Fruit fly (Drosophila melanogaster) whole organism, embryonic: Measurements from ENCODE around the gene DPCoAC.
A peak's percentile ranks its signal among the peaks of the same experiment; 100 is the strongest.

Source experiments
- Aef1 ChIP-seq: fragments of 200-800 bp; sonication (Bioruptor generic); IDR thresholded peaks from 3 replicates; pipeline ENCODE4 v1.3.6; 2022; ENCODE audit warnings: missing biosample characterization, missing genetic modification characterization
- Atf-2 ChIP-seq: fragments of 200-800 bp; sonication (Bioruptor generic); optimal IDR thresholded peaks from 2 replicates; lab custom pipeline; 2016; ENCODE audit warnings: missing biosample characterization, missing genetic modification characterization
- Bgb ChIP-seq: fragments of 200-800 bp; sonication (Bioruptor generic); IDR thresholded peaks from 2 replicates; pipeline ENCODE4 v1.3.6; 2022; ENCODE audit warnings: missing biosample characterization, missing genetic modification characterization; ENCODE audit not compliant: partially characterized antibody
- CG10565 ChIP-seq: fragments of 200-800 bp; sonication (Bioruptor generic); optimal IDR thresholded peaks from 3 replicates; lab custom pipeline; 2016; ENCODE audit warnings: missing biosample characterization, mild to moderate bottlenecking, missing genetic modification characterization
- CG10959 ChIP-seq: fragments of 200-800 bp; sonication (Bioruptor generic); IDR thresholded peaks from 2 replicates; pipeline ENCODE4 v1.3.6; 2022; ENCODE audit warnings: missing biosample characterization, missing genetic modification characterization
- CG10979 ChIP-seq: fragments of 200-800 bp; sonication (Bioruptor generic); optimal IDR thresholded peaks from 2 replicates; lab custom pipeline; 2018; ENCODE audit warnings: missing biosample characterization, mild to moderate bottlenecking, missing genetic modification characterization, moderate library complexity
- CG16815 ChIP-seq: fragments of 200-800 bp; sonication (Bioruptor generic); optimal IDR thresholded peaks from 3 replicates; lab custom pipeline; 2017; ENCODE audit warnings: missing biosample characterization, mild to moderate bottlenecking, missing genetic modification characterization
- CG17328 ChIP-seq: fragments of 200-800 bp; sonication (Bioruptor generic); IDR thresholded peaks from 2 replicates; pipeline ENCODE4 v1.3.6; 2022; ENCODE audit warnings: missing biosample characterization, missing genetic modification characterization
- CG2129 ChIP-seq: fragments of 200-800 bp; sonication (Bioruptor generic); IDR thresholded peaks from 2 replicates; pipeline ENCODE4 v1.3.6; 2022; ENCODE audit warnings: missing biosample characterization, missing genetic modification characterization; ENCODE audit not compliant: partially characterized antibody
- CG33213 ChIP-seq: fragments of 200-800 bp; sonication (Bioruptor generic); optimal IDR thresholded peaks from 3 replicates; lab custom pipeline; 2016; ENCODE audit warnings: missing biosample characterization, missing genetic modification characterization
- CG3726 ChIP-seq: fragments of 200-800 bp; sonication (Bioruptor generic); IDR thresholded peaks from 3 replicates; pipeline ENCODE4, ENCODE4 v1.3.6; 2022; ENCODE audit warnings: missing biosample characterization, missing genetic modification characterization
- CG4820 ChIP-seq: fragments of 200-800 bp; sonication (Bioruptor generic); optimal IDR thresholded peaks from 3 replicates; lab custom pipeline; 2016; ENCODE audit warnings: missing biosample characterization, missing genetic modification characterization
- CG6791 ChIP-seq: fragments of 200-800 bp; sonication (Bioruptor generic); IDR thresholded peaks from 3 replicates; pipeline ENCODE4 v1.3.6; 2022; ENCODE audit warnings: missing biosample characterization, missing genetic modification characterization; ENCODE audit not compliant: partially characterized antibody
- CG6854 ChIP-seq: fragments of 200-800 bp; sonication (Bioruptor generic); optimal IDR thresholded peaks from 3 replicates; lab custom pipeline; 2017; ENCODE audit warnings: missing biosample characterization, mild to moderate bottlenecking, missing genetic modification characterization
- CG8089 ChIP-seq: fragments of 200-800 bp; sonication (Bioruptor generic); optimal IDR thresholded peaks from 3 replicates; lab custom pipeline; 2016; ENCODE audit warnings: missing biosample characterization, missing genetic modification characterization
- CG9727 ChIP-seq: fragments of 200-800 bp; sonication (Bioruptor generic); optimal IDR thresholded peaks from 3 replicates; lab custom pipeline; 2017; ENCODE audit warnings: missing biosample characterization, mild to moderate bottlenecking, missing genetic modification characterization
- CG9932 ChIP-seq: fragments of 200-800 bp; sonication (Bioruptor generic); IDR thresholded peaks from 2 replicates; pipeline ENCODE4 v1.3.6; 2022; ENCODE audit warnings: missing biosample characterization, missing genetic modification characterization
- CkIIα-i1 ChIP-seq: fragments of 200-800 bp; sonication (Bioruptor generic); IDR thresholded peaks from 2 replicates; pipeline ENCODE4 v1.3.6; 2022; ENCODE audit warnings: missing biosample characterization, missing genetic modification characterization
- CrebB ChIP-seq: fragments of 200-800 bp; sonication (Bioruptor generic); optimal IDR thresholded peaks from 3 replicates; lab custom pipeline; 2018; ENCODE audit warnings: missing biosample characterization, mild to moderate bottlenecking, missing genetic modification characterization
- Dek ChIP-seq: fragments of 200-800 bp; sonication (Bioruptor generic); optimal IDR thresholded peaks from 3 replicates; lab custom pipeline; 2019; ENCODE audit warnings: missing biosample characterization, mild to moderate bottlenecking, missing genetic modification characterization, moderate library complexity
- MESR4 ChIP-seq: fragments of 200-800 bp; sonication (Bioruptor generic); optimal IDR thresholded peaks from 2 replicates; lab custom pipeline; 2018; ENCODE audit warnings: missing biosample characterization, mild to moderate bottlenecking, missing genetic modification characterization, moderate library complexity
- MTF-1 ChIP-seq: fragments of 200-800 bp; sonication (Bioruptor generic); optimal IDR thresholded peaks from 2 replicates; lab custom pipeline; 2018; ENCODE audit warnings: missing biosample characterization, mild to moderate bottlenecking, missing genetic modification characterization, borderline replicate concordance
- Med ChIP-seq: fragments of 200-800 bp; sonication (Bioruptor generic); peaks from one replicate; lab custom pipeline; 2016; ENCODE audit warnings: missing biosample characterization, missing genetic modification characterization, mild to moderate bottlenecking, inconsistent platforms, moderate library complexity
- Myb ChIP-seq: fragments of 200-800 bp; sonication (Bioruptor generic); optimal IDR thresholded peaks from 2 replicates; lab custom pipeline; 2016; ENCODE audit warnings: missing biosample characterization, missing genetic modification characterization
- Nf-YB ChIP-seq: fragments of 200-800 bp; sonication (Bioruptor generic); optimal IDR thresholded peaks from 3 replicates; lab custom pipeline; 2019; ENCODE audit warnings: missing biosample characterization, mild to moderate bottlenecking, missing genetic modification characterization, moderate library complexity
- Pdp1 ChIP-seq, 2 experiments: fragments of 200-800 bp; sonication (Bioruptor generic); optimal IDR thresholded peaks; 3 replicates each; lab custom pipeline; 2016; ENCODE audit warnings: missing biosample characterization in 2 of 2, missing genetic modification characterization in 2 of 2, mild to moderate bottlenecking in 1 of 2, moderate library complexity in 1 of 2
- Scr ChIP-seq: fragments of 200-800 bp; sonication (Bioruptor generic); IDR thresholded peaks from 2 replicates; pipeline ENCODE4 v1.3.6; 2022; ENCODE audit warnings: missing biosample characterization, missing genetic modification characterization; ENCODE audit not compliant: partially characterized antibody
- Spps ChIP-seq: fragments of 200-800 bp; sonication (Bioruptor generic); optimal IDR thresholded peaks from 2 replicates; lab custom pipeline; 2018; ENCODE audit warnings: missing biosample characterization, mild to moderate bottlenecking, missing genetic modification characterization
- Tbp ChIP-seq: fragments of >200 bp; optimal IDR thresholded peaks from 2 replicates; lab custom pipeline; 2018; ENCODE audit warnings: missing biosample characterization, missing genetic modification characterization
- Xrp1 ChIP-seq: fragments of 200-800 bp; sonication (Bioruptor generic); IDR thresholded peaks from 2 replicates; pipeline ENCODE4 v1.3.6; 2022; ENCODE audit warnings: missing biosample characterization, missing genetic modification characterization
- ara ChIP-seq: fragments of 200-800 bp; sonication (Bioruptor generic); IDR thresholded peaks from 2 replicates; pipeline ENCODE4 v1.3.6; 2022; ENCODE audit warnings: missing biosample characterization, missing genetic modification characterization
- ase ChIP-seq: fragments of 200-800 bp; sonication (Bioruptor generic); IDR thresholded peaks from 3 replicates; pipeline ENCODE4 v1.3.6; 2022; ENCODE audit warnings: missing biosample characterization, missing genetic modification characterization
- bsh ChIP-seq, 2 experiments: fragments of 200-800 bp; sonication (Bioruptor generic); optimal IDR thresholded peaks; 2 replicates each; lab custom pipeline; 2017 to 2018; ENCODE audit warnings: mild to moderate bottlenecking in 2 of 2, missing biosample characterization in 2 of 2, missing genetic modification characterization in 2 of 2, moderate library complexity in 1 of 2
- dati ChIP-seq: fragments of 200-800 bp; sonication (Bioruptor generic); IDR thresholded peaks from 2 replicates; pipeline ENCODE4 v1.3.6; 2022; ENCODE audit warnings: missing biosample characterization, missing genetic modification characterization
- dm ChIP-seq: fragments of 200-800 bp; sonication (Bioruptor generic); optimal IDR thresholded peaks from 3 replicates; lab custom pipeline; 2016; ENCODE audit warnings: missing biosample characterization, missing genetic modification characterization
- fd64A ChIP-seq: fragments of 200-800 bp; sonication (Bioruptor generic); optimal IDR thresholded peaks from 3 replicates; lab custom pipeline; 2018; ENCODE audit warnings: missing biosample characterization, mild to moderate bottlenecking, missing genetic modification characterization
- grn ChIP-seq: fragments of 200-800 bp; sonication (Bioruptor generic); optimal IDR thresholded peaks from 3 replicates; lab custom pipeline; 2017; ENCODE audit warnings: missing biosample characterization, missing genetic modification characterization
- jing ChIP-seq: fragments of 200-800 bp; sonication (Bioruptor generic); optimal IDR thresholded peaks from 2 replicates; lab custom pipeline; 2018; ENCODE audit warnings: missing biosample characterization, mild to moderate bottlenecking, missing genetic modification characterization
- klu ChIP-seq: fragments of 200-800 bp; sonication (Bioruptor generic); IDR thresholded peaks from 2 replicates; pipeline ENCODE4 v1.3.6; 2022; ENCODE audit warnings: missing biosample characterization, missing genetic modification characterization
- nom ChIP-seq: fragments of 200-800 bp; sonication (Bioruptor generic); optimal IDR thresholded peaks from 2 replicates; lab custom pipeline; 2017; ENCODE audit warnings: missing biosample characterization, missing genetic modification characterization, mild to moderate bottlenecking, moderate library complexity, missing genetic modification reagents
- pros ChIP-seq: fragments of 200-800 bp; sonication (Bioruptor generic); optimal IDR thresholded peaks from 3 replicates; lab custom pipeline; 2019; ENCODE audit warnings: missing biosample characterization, mild to moderate bottlenecking, missing genetic modification characterization, moderate library complexity
- pum ChIP-seq: fragments of 200-800 bp; sonication (Bioruptor generic); optimal IDR thresholded peaks from 2 replicates; lab custom pipeline; 2016; ENCODE audit warnings: missing biosample characterization, missing genetic modification characterization
- sens ChIP-seq: fragments of 200-800 bp; sonication (Bioruptor generic); peaks from one replicate; lab custom pipeline; 2016; ENCODE audit warnings: missing biosample characterization, missing genetic modification characterization
- tgo ChIP-seq: fragments of 200-800 bp; sonication (Bioruptor generic); IDR thresholded peaks from 3 replicates; pipeline ENCODE4 v1.3.6; 2022; ENCODE audit warnings: missing biosample characterization, missing genetic modification characterization
- trh ChIP-seq: fragments of 200-800 bp; sonication (Bioruptor generic); optimal IDR thresholded peaks from 2 replicates; lab custom pipeline; 2016; ENCODE audit warnings: missing biosample characterization, missing genetic modification characterization
- unc-4 ChIP-seq: fragments of 200-800 bp; sonication (Bioruptor generic); IDR thresholded peaks from 2 replicates; pipeline ENCODE4 v1.3.6; 2022; ENCODE audit warnings: missing biosample characterization, missing genetic modification characterization; ENCODE audit not compliant: partially characterized antibody
- wdn ChIP-seq: fragments of 200-800 bp; sonication (Bioruptor generic); IDR thresholded peaks from 2 replicates; pipeline ENCODE4 v1.3.6; 2022; ENCODE audit warnings: missing biosample characterization, missing genetic modification characterization
- zen ChIP-seq: fragments of 200-800 bp; sonication (Bioruptor generic); optimal IDR thresholded peaks from 3 replicates; lab custom pipeline; 2018; ENCODE audit warnings: missing biosample characterization, mild to moderate bottlenecking, missing genetic modification characterization, moderate library complexity

Gene DPCoAC

DNA sequence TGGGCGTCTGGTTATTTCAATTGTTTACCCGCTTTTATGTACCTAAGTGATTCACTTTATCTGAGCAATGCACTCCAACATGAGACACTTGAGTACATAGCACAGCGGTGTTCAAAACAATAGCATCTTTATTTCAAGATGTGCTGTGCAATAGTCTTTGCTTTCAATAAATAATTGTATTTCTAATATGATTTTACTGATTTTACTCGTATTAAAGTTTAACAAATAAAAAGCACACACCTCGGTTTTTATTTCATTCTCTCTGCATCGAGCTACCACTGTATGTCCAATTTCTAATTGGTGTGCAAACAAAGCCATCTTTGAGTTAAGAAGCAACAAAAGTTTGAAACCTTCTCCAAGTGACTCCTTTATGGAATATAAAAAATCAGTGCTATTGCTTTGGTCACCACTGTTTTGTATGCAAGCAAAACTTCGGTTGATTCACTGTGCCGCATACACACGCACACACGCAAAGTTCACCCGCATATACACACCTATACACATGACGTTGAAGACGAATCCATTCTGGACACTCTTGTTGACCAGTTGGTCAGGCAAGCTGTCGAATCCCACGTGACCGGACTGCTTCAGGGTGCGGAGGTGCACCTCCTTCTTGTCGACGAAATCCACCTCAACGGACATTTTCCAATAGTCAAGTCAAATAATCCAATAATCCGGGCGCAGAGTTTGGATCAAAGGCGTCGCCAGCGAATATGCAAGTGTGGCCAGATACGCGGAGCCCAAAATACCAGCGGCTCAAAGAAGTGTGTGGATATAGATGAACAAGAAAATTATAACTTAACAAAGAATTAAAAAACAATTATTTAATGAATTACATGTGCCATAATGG lies 30.4 kb upstream of the DPCoAC start, which contains the start of gene Septin2 (continued):
- TF ChIP-seq trh (GFP tag; lab: Kevin White, UChicago) = peak; percentile 19
- TF ChIP-seq CG4820 (GFP tag; lab: Kevin White, UChicago) = peak; percentile 82
- TF ChIP-seq CG17328 (GFP tag; lab: Robert Waterston, UW) = peak; percentile 54; the same call in 1 of the 2 replicates
- TF ChIP-seq zen = peak; percentile 2
- peak; percentile 79 for TF ChIP-seq bsh (GFP tag; optimal IDR thresholded peaks at IDR 0.05; lab: Kevin White, UChicago)
- no peak for TF ChIP-seq Scr (GFP tag; lab: Robert Waterston, UW)
- peak; percentile 34 to 50 for TF ChIP-seq Pdp1 (GFP tag; optimal IDR thresholded peaks at IDR 0.05; lab: Kevin White, UChicago)
- peak; percentile 65 for TF ChIP-seq MTF-1 (GFP tag; lab: Kevin White, UChicago)
- no peak for TF ChIP-seq dati (GFP tag; lab: Robert Waterston, UW)
- no peak for TF ChIP-seq CG2129 (GFP tag; lab: Robert Waterston, UW)
- peak; percentile 75 for TF ChIP-seq Xrp1 (GFP tag; lab: Robert Waterston, UW)
- peak; percentile 17 for TF ChIP-seq Myb
- TF ChIP-seq fd64A (GFP tag; lab: Kevin White, UChicago) = peak; percentile 66
- no peak for TF ChIP-seq CG6791
- TF ChIP-seq Dek (tag; lab: Kevin White, UChicago) = no peak
- no peak for TF ChIP-seq CG9932 (GFP tag; lab: Robert Waterston, UW)
- peak; percentile 51 for TF ChIP-seq CG8089 (GFP tag; lab: Kevin White, UChicago)
- peak; percentile 62; the same call in 2 of the 3 replicates for TF ChIP-seq ase (GFP tag; lab: Robert Waterston, UW)
- TF ChIP-seq Med (GFP tag; lab: Kevin White, UChicago) = peak; percentile 86
- TF ChIP-seq CG3726 (GFP tag; lab: Robert Waterston, UW) = no peak
- TF ChIP-seq wdn (GFP tag; lab: Robert Waterston, UW) = no peak
- no peak for TF ChIP-seq Tbp (GFP tag; lab: Kevin White, UChicago)
- TF ChIP-seq CG9727 = peak; percentile 89
- TF ChIP-seq jing (GFP tag; lab: Kevin White, UChicago) = peak; percentile 65
- TF ChIP-seq CG16815 (GFP tag; lab: Kevin White, UChicago) = peak; percentile 55
- TF ChIP-seq CG6854 = peak; percentile 54
- TF ChIP-seq sens (GFP tag; lab: Kevin White, UChicago) = peak; percentile 96
- peak; percentile 68 for TF ChIP-seq Nf-YB (GFP tag; lab: Kevin White, UChicago)
- peak; percentile 56 for TF ChIP-seq pum (GFP tag; lab: Kevin White, UChicago)
- TF ChIP-seq ara (GFP tag; lab: Robert Waterston, UW) = peak; percentile 77
- TF ChIP-seq CG10959 (GFP tag; lab: Robert Waterston, UW) = 0 out of 2 replicates have a peak, but pooled peaks have one; percentile 51
- no peak for TF ChIP-seq CrebB (tag; lab: Kevin White, UChicago)
- peak; percentile 97 for TF ChIP-seq MESR4
- TF ChIP-seq klu = no peak
- TF ChIP-seq grn (GFP tag; lab: Kevin White, UChicago) = no peak
- TF ChIP-seq CkIIα-i1 (GFP tag; lab: Robert Waterston, UW) = 0 out of 2 replicates have a peak, but pooled peaks have one; percentile 11
- TF ChIP-seq Aef1 (GFP tag; lab: Robert Waterston, UW) = peak; percentile 38; the same call in 1 of the 3 replicates
- TF ChIP-seq CG10565 (GFP tag; lab: Kevin White, UChicago) = peak; percentile 34
- no peak for TF ChIP-seq Bgb (GFP tag; lab: Robert Waterston, UW)
- TF ChIP-seq dm (GFP tag; lab: Kevin White, UChicago) = no peak
- peak; percentile 58 for TF ChIP-seq CG33213 (GFP tag; lab: Kevin White, UChicago)
- no peak for TF ChIP-seq pros
- 0 out of 2 replicates have a peak, but pooled peaks have one; percentile 32 for TF ChIP-seq unc-4 (GFP tag; lab: Robert Waterston, UW)
- TF ChIP-seq nom = peak; percentile 83
- TF ChIP-seq Atf-2 (GFP tag; lab: Kevin White, UChicago) = peak; percentile 49
- peak; percentile 75 for TF ChIP-seq Spps
- peak; percentile 89 for TF ChIP-seq CG10979 (tag; lab: Kevin White, UChicago)
- peak; percentile 63; the same call in 2 of the 3 replicates for TF ChIP-seq tgo
